Fruit fly (Drosophila melanogaster) whole organism: Measurements from ENCODE around the gene CG12885.

Experiments
- CG8478 ChIP-seq: fragments of >200 bp; optimal IDR thresholded peaks from 2 replicates; lab custom pipeline; 2018; ENCODE audit warnings: inconsistent platforms
- Dll ChIP-seq: fragments of >200 bp; optimal IDR thresholded peaks from 2 replicates; lab custom pipeline; 2017
- EcR ChIP-seq, 2 experiments: fragments of >200 bp; optimal IDR thresholded peaks; 2 replicates each; lab custom pipeline; 2017; ENCODE audit warnings: missing biosample characterization in 2 of 2, missing genetic modification characterization in 2 of 2, missing genetic modification reagents in 2 of 2
- pan ChIP-seq: fragments of >200 bp; optimal IDR thresholded peaks from 2 replicates; lab custom pipeline; 2017
- psq ChIP-seq: fragments of >200 bp; optimal IDR thresholded peaks from 2 replicates; lab custom pipeline; 2017
- usp ChIP-seq: fragments of >200 bp; optimal IDR thresholded peaks from 2 replicates; lab custom pipeline; 2017; ENCODE audit warnings: missing biosample characterization, missing genetic modification characterization, mixed read lengths

DNA sequence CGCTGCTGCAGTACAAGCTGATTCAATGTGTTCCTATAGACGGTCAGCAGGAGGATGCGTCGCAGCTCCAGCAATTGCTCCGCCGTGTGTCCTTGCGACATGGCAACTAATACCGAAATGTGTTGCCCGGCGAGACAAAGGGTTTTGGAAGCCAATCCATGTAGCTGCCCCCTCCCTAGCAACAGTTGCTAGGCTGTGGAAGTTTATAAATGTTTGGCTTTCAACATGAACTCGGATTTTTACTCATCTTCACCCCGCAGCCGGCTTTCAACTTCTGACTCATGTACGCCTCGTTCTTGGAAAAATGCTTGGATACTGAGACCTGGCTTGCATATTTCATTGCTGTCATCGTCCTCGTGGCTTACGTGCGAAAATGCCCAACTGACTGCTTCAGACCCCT lies 3.5 kb upstream of the CG12885 start, which contains the start of gene CG13972:
- TF ChIP-seq pan (lab: Kevin White, UChicago): no peak
- no peak for TF ChIP-seq CG8478 (lab: Kevin White, UChicago)
- no peak for TF ChIP-seq psq (lab: Kevin White, UChicago)
- no peak for TF ChIP-seq EcR (GFP tag; optimal IDR thresholded peaks at IDR 0.05; lab: Kevin White, UChicago)
- TF ChIP-seq usp: no peak
- no peak for TF ChIP-seq Dll
